Worm (Caenorhabditis elegans): Measurements from ENCODE around the gene nhx-3.

DNA sequence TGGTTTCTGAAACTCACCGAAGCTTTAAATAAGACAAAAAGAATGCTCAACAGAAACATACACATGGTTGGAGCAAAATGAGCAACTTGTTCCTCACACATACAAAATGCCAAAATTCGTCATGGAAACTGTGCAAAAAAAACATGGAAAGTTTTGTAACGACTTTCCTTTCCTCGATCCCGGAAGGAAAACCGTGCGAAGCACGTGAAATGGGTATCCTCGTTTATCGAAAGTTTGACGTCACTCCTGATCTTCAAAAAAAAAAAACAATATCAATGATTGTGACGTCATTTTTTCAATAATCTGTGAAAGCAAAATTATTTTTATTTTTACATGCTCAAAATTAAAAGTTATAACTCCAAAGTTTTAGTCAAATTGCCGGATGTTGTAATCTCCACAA lies 25.0 kb upstream of the nhx-3 start, which contains the start of gene clec-212:
- no peak for TF ChIP-seq zag-1 (tag; optimal IDR thresholded peaks at IDR 0.05)
- no peak for TF ChIP-seq aly-2 (tag; optimal IDR thresholded peaks at IDR 0.05)
- no peak for TF ChIP-seq nhr-6 (tag; optimal IDR thresholded peaks at IDR 0.05)
- TF ChIP-seq skn-1 (tag; optimal IDR thresholded peaks at IDR 0.05), result no peak
- TF ChIP-seq elt-3 (tag; optimal IDR thresholded peaks at IDR 0.05), result no peak
- TF ChIP-seq nhr-25 (tag; optimal IDR thresholded peaks at IDR 0.05), result no peak
- TF ChIP-seq nhr-21 (tag; optimal IDR thresholded peaks at IDR 0.05), result no peak

All from whole organism, L2 larva.